Worm (Caenorhabditis elegans) whole organism, L4 larva: ENCODE results near the gene cyn-1.

ENCODE experiments used
- D1046.2 ChIP-seq: fragments of 200-800 bp; sonication (Bioruptor generic); IDR thresholded peaks from 2 replicates; pipeline ENCODE4 v1.3.6; 2022; ENCODE audit warnings: missing genetic modification characterization, missing compliant biosample characterization
- F10B5.3 ChIP-seq: sonication (generic microtip); optimal IDR thresholded peaks from 2 replicates; lab custom pipeline; 2016; ENCODE audit warnings: mild to moderate bottlenecking, missing genetic modification characterization, missing compliant biosample characterization
- T26A8.4 ChIP-seq: fragments of 200-800 bp; sonication (Bioruptor generic); IDR thresholded peaks from 2 replicates; pipeline ENCODE4 v1.3.6; 2022; ENCODE audit warnings: missing genetic modification characterization, missing compliant biosample characterization
- Y75B8A.6 ChIP-seq: fragments of 200-800 bp; sonication (Bioruptor generic); IDR thresholded peaks from 2 replicates; pipeline ENCODE4 v1.3.6; 2022; ENCODE audit warnings: missing genetic modification reagents, missing genetic modification characterization, missing compliant biosample characterization
- ZK337.2 ChIP-seq: fragments of 200-800 bp; sonication (Bioruptor generic); IDR thresholded peaks from 2 replicates; pipeline ENCODE4 v1.3.6; 2022; ENCODE audit warnings: missing genetic modification reagents, missing genetic modification characterization, missing compliant biosample characterization
- ZK546.5 ChIP-seq, 2 experiments: sonication (generic microtip); optimal IDR thresholded peaks; 2 replicates each; lab custom pipeline; 2017; ENCODE audit warnings: missing biosample characterization in 2 of 2, missing genetic modification characterization in 2 of 2
- aly-2 ChIP-seq: sonication (generic microtip); optimal IDR thresholded peaks from 2 replicates; lab custom pipeline; 2018; ENCODE audit warnings: missing biosample characterization, missing genetic modification characterization
- ceh-28 ChIP-seq: fragments of 150-350 bp; optimal IDR thresholded peaks from 2 replicates; lab custom pipeline; 2014; ENCODE audit warnings: missing biosample characterization, missing genetic modification reagents, missing genetic modification characterization
- ceh-44 ChIP-seq: fragments of 200-800 bp; sonication (Bioruptor generic); IDR thresholded peaks from 2 replicates; pipeline ENCODE4 v1.3.6; 2022; ENCODE audit warnings: missing genetic modification reagents, missing genetic modification characterization, missing compliant biosample characterization
- cey-2 ChIP-seq: sonication (generic microtip); optimal IDR thresholded peaks from 3 replicates; lab custom pipeline; 2017; ENCODE audit warnings: missing genetic modification characterization, mild to moderate bottlenecking, missing compliant biosample characterization, antibody characterized with exemption, borderline replicate concordance; ENCODE audit not compliant: insufficient read depth
- ctbp-1 ChIP-seq: fragments of 200-800 bp; sonication (Bioruptor generic); IDR thresholded peaks from 2 replicates; pipeline ENCODE4 v1.3.6; 2022; ENCODE audit warnings: missing genetic modification reagents, missing genetic modification characterization, missing compliant biosample characterization
- daf-16 ChIP-seq, 3 experiments: sonication (generic microtip); optimal IDR thresholded peaks; 2 replicates each; lab custom pipeline; 2016 to 2017; ENCODE audit warnings: missing genetic modification characterization in 3 of 3, missing genetic modification reagents in 3 of 3, mild to moderate bottlenecking in 2 of 3, missing compliant biosample characterization in 2 of 3, missing biosample characterization in 1 of 3, moderate library complexity in 1 of 3
- daf-8 ChIP-seq: fragments of 200-800 bp; sonication (Bioruptor generic); IDR thresholded peaks from 2 replicates; pipeline ENCODE4 v1.3.6; 2022; ENCODE audit warnings: missing genetic modification characterization, missing compliant biosample characterization
- dmd-8 ChIP-seq: fragments of 200-800 bp; sonication (Bioruptor generic); IDR thresholded peaks from 2 replicates; pipeline ENCODE4 v1.3.6; 2022; ENCODE audit warnings: missing genetic modification characterization, missing compliant biosample characterization
- dmd-9 ChIP-seq: fragments of 200-800 bp; sonication (Bioruptor generic); IDR thresholded peaks from 2 replicates; pipeline ENCODE4 v1.3.6; 2022; ENCODE audit warnings: missing genetic modification reagents, missing genetic modification characterization, missing compliant biosample characterization
- duxl-1 ChIP-seq: sonication (generic microtip); optimal IDR thresholded peaks from 2 replicates; lab custom pipeline; 2016; ENCODE audit warnings: mild to moderate bottlenecking, missing genetic modification characterization, moderate library complexity, missing compliant biosample characterization; ENCODE audit not compliant: poor library complexity
- fos-1 ChIP-seq: fragments of 150-350 bp; optimal IDR thresholded peaks from 2 replicates; lab custom pipeline; 2014; ENCODE audit warnings: missing biosample characterization, missing genetic modification characterization
- hlh-11 ChIP-seq: fragments of 200-800 bp; sonication (Bioruptor generic); optimal IDR thresholded peaks from 2 replicates; lab custom pipeline; 2018; ENCODE audit warnings: mild to moderate bottlenecking, missing genetic modification characterization, missing compliant biosample characterization
- hlh-30 ChIP-seq: sonication (generic microtip); optimal IDR thresholded peaks from 2 replicates; lab custom pipeline; 2017; ENCODE audit warnings: antibody characterized with exemption, mild to moderate bottlenecking, missing genetic modification characterization, missing compliant biosample characterization; ENCODE audit not compliant: insufficient read depth
- hmg-1.1 ChIP-seq: fragments of 200-800 bp; sonication (Bioruptor generic); IDR thresholded peaks from 2 replicates; pipeline ENCODE4 v1.3.6; 2022; ENCODE audit warnings: missing genetic modification reagents, missing genetic modification characterization, missing compliant biosample characterization
- jun-1 ChIP-seq: fragments of 150-350 bp; optimal IDR thresholded peaks from 2 replicates; lab custom pipeline; 2014; ENCODE audit warnings: missing biosample characterization, missing genetic modification reagents, missing genetic modification characterization
- lin-1 ChIP-seq: fragments of 200-800 bp; sonication (Bioruptor generic); IDR thresholded peaks from 2 replicates; pipeline ENCODE4 v1.3.6; 2022; ENCODE audit warnings: missing genetic modification reagents, missing genetic modification characterization, missing compliant biosample characterization
- lin-13 ChIP-seq: fragments of 150-350 bp; optimal IDR thresholded peaks from 2 replicates; lab custom pipeline; 2014; ENCODE audit warnings: missing biosample characterization, missing genetic modification reagents, missing genetic modification characterization
- lin-29 ChIP-seq: fragments of 200-800 bp; sonication (Bioruptor generic); IDR thresholded peaks from 2 replicates; pipeline ENCODE4 v1.3.6; 2022; ENCODE audit warnings: missing genetic modification reagents, missing genetic modification characterization, missing compliant biosample characterization
- lir-3 ChIP-seq: sonication (generic microtip); optimal IDR thresholded peaks from 2 replicates; lab custom pipeline; 2016; ENCODE audit warnings: mild to moderate bottlenecking, missing genetic modification characterization, missing compliant biosample characterization
- lsy-2 ChIP-seq, 2 experiments: fragments of 150-350 bp in 1 of 2; sonication (generic microtip) in 1 of 2; optimal IDR thresholded peaks; 2 replicates each; lab custom pipeline; 2014 to 2017; ENCODE audit warnings: missing biosample characterization in 2 of 2, missing genetic modification characterization in 2 of 2
- madf-5 ChIP-seq, 2 experiments: fragments of 200-800 bp; sonication (Bioruptor generic); IDR thresholded peaks; 2 replicates each; pipeline ENCODE4 v1.3.6; 2022; ENCODE audit warnings: missing compliant biosample characterization in 2 of 2, missing genetic modification characterization in 2 of 2
- madf-9 ChIP-seq: fragments of 200-800 bp; sonication (Bioruptor generic); conservative IDR thresholded peaks from 2 replicates; pipeline ENCODE4 v1.3.6; 2022; ENCODE audit warnings: missing genetic modification reagents, missing genetic modification characterization, missing compliant biosample characterization
- mdt-29 ChIP-seq: fragments of 200-800 bp; sonication (Bioruptor generic); IDR thresholded peaks from 2 replicates; pipeline ENCODE4 v1.3.6; 2022; ENCODE audit warnings: missing genetic modification reagents, missing genetic modification characterization, missing compliant biosample characterization
- mes-2 ChIP-seq: sonication (generic microtip); optimal IDR thresholded peaks from 2 replicates; lab custom pipeline; 2016; ENCODE audit warnings: missing genotype, mild to moderate bottlenecking, missing genetic modification characterization, missing compliant biosample characterization; ENCODE audit not compliant: poor library complexity, severe bottlenecking
- nhr-11 ChIP-seq: fragments of 150-350 bp; optimal IDR thresholded peaks from 2 replicates; lab custom pipeline; 2014; ENCODE audit warnings: missing biosample characterization, missing genetic modification characterization
- nhr-111 ChIP-seq: fragments of 200-800 bp; sonication (Bioruptor generic); optimal IDR thresholded peaks from 2 replicates; lab custom pipeline; 2018; ENCODE audit warnings: mild to moderate bottlenecking, missing genetic modification characterization, missing compliant biosample characterization
- nhr-237 ChIP-seq: sonication (generic microtip); optimal IDR thresholded peaks from 2 replicates; lab custom pipeline; 2017; ENCODE audit warnings: missing biosample characterization, missing genetic modification characterization
- nhr-25 ChIP-seq: sonication (generic microtip); optimal IDR thresholded peaks from 2 replicates; lab custom pipeline; 2017; ENCODE audit warnings: missing genetic modification characterization, mild to moderate bottlenecking, missing compliant biosample characterization, antibody characterized with exemption, moderate library complexity, borderline replicate concordance; ENCODE audit not compliant: insufficient read depth
- nhr-41 ChIP-seq: fragments of 200-800 bp; sonication (Bioruptor generic); IDR thresholded peaks from 2 replicates; pipeline ENCODE4 v1.3.6; 2022; ENCODE audit warnings: missing genetic modification reagents, missing genetic modification characterization, missing compliant biosample characterization
- nhr-42 ChIP-seq: fragments of 200-800 bp; sonication (Bioruptor generic); IDR thresholded peaks from 2 replicates; pipeline ENCODE4 v1.3.6; 2022; ENCODE audit warnings: missing genetic modification characterization, missing compliant biosample characterization
- nhr-48 ChIP-seq: sonication (generic microtip); optimal IDR thresholded peaks from 2 replicates; lab custom pipeline; 2016; ENCODE audit warnings: mild to moderate bottlenecking, missing genetic modification characterization, missing compliant biosample characterization
- php-3 ChIP-seq: fragments of 200-800 bp; sonication (Bioruptor generic); IDR thresholded peaks from 2 replicates; pipeline ENCODE4 v1.3.6; 2022; ENCODE audit warnings: missing genetic modification reagents, missing genetic modification characterization, missing compliant biosample characterization
- pqm-1 ChIP-seq: sonication (generic microtip); optimal IDR thresholded peaks from 2 replicates; lab custom pipeline; 2017; ENCODE audit warnings: missing biosample characterization, missing genetic modification characterization
- rbr-2 ChIP-seq: sonication (generic microtip); optimal IDR thresholded peaks from 2 replicates; lab custom pipeline; 2016; ENCODE audit warnings: missing genotype, missing genetic modification characterization, missing compliant biosample characterization
- saeg-2 ChIP-seq: fragments of 200-800 bp; sonication (Bioruptor generic); IDR thresholded peaks from 2 replicates; pipeline ENCODE4 v1.3.6; 2022; ENCODE audit warnings: missing genetic modification reagents, missing genetic modification characterization, missing compliant biosample characterization
- spr-1 ChIP-seq: sonication (generic microtip); optimal IDR thresholded peaks from 2 replicates; lab custom pipeline; 2016; ENCODE audit warnings: mild to moderate bottlenecking, missing genetic modification characterization, missing compliant biosample characterization
- tra-1 ChIP-seq: fragments of 200-800 bp; sonication (Bioruptor generic); IDR thresholded peaks from 2 replicates; pipeline ENCODE4 v1.3.6; 2022; ENCODE audit warnings: missing genetic modification reagents, missing genetic modification characterization, missing compliant biosample characterization
- unc-39 ChIP-seq: sonication (generic microtip); optimal IDR thresholded peaks from 2 replicates; lab custom pipeline; 2017; ENCODE audit warnings: missing biosample characterization, missing genetic modification characterization
- vab-7 ChIP-seq: fragments of 200-800 bp; sonication (Bioruptor generic); IDR thresholded peaks from 2 replicates; pipeline ENCODE4 v1.3.6; 2022; ENCODE audit warnings: missing genetic modification reagents, missing genetic modification characterization, missing compliant biosample characterization
- zag-1 ChIP-seq: fragments of 150-350 bp; optimal IDR thresholded peaks from 2 replicates; lab custom pipeline; 2014; ENCODE audit warnings: missing biosample characterization, missing genetic modification characterization
- zip-11 ChIP-seq: fragments of 200-800 bp; sonication (Bioruptor generic); IDR thresholded peaks from 2 replicates; pipeline ENCODE4 v1.3.6; 2022; ENCODE audit warnings: missing genetic modification characterization, missing compliant biosample characterization
- zip-2 ChIP-seq: fragments of 150-350 bp; optimal IDR thresholded peaks from 2 replicates; lab custom pipeline; 2014; ENCODE audit warnings: missing biosample characterization, missing genetic modification characterization

cyn-1 gene

DNA sequence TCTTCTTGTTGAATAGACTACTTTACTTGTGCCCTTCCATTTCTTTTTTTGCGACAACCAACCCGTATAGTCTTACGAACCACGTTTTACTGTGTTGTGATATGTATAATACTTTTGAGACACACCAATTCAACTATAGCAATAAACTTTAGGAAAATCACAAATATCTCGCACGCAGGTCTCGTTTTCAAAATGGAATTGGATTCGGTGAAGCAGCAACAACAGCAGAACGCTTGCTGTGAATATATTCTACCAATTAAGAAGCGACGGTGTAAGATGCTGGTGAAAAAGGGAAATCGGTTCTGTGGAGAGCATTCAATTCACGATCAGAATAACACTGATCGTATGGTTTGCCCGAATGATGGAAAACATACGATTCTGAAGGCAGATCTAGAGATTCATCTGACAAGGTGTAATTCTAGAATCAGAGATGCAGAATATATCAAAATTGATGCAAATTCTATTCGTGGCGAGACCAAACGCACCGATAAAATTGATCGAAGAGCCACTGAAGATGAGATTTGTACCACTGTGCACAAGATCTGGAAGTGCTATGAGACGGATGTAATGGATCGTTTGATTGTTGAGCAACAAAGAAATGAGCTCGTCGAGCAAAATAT, 1.5 kb upstream of the cyn-1 start, which contains the start of gene Y49A3A.3 (continued):
- TF ChIP-seq daf-8 (GFP tag; lab: Robert Waterston, UW) = no peak
- no peak for TF ChIP-seq ceh-44 (GFP tag; lab: Robert Waterston, UW)
- peak in 1 of 2 experiments; percentile 2 for TF ChIP-seq ZK546.5 (tag; optimal IDR thresholded peaks at IDR 0.05; lab: Kevin White, UChicago)
- no peak for TF ChIP-seq fos-1 (tag; lab: Kevin White, UChicago)
- TF ChIP-seq lin-1 (GFP tag; lab: Robert Waterston, UW) = peak; percentile 42; the same call in 1 of the 2 replicates
- peak; percentile 59 for TF ChIP-seq nhr-25 (tag; lab: Kevin White, UChicago)
- no peak for TF ChIP-seq lin-29 (GFP tag; lab: Robert Waterston, UW)
- peak; percentile 37 for TF ChIP-seq duxl-1
- peak; percentile 7 for TF ChIP-seq lin-13
- peak; percentile 49; the same call in 1 of the 2 replicates for TF ChIP-seq vab-7 (GFP tag; lab: Robert Waterston, UW)
- TF ChIP-seq aly-2 (tag; lab: Kevin White, UChicago) = peak; percentile 83
- peak in 1 of 2 experiments; percentile 65 for TF ChIP-seq lsy-2 (tag; optimal IDR thresholded peaks at IDR 0.05; lab: Kevin White, UChicago)
- TF ChIP-seq unc-39 (tag; lab: Kevin White, UChicago) = no peak
- no peak for TF ChIP-seq dmd-8
- TF ChIP-seq ceh-28 (tag; lab: Kevin White, UChicago) = no peak
- TF ChIP-seq zag-1 (tag; lab: Kevin White, UChicago) = no peak
- no peak for TF ChIP-seq jun-1 (tag; lab: Kevin White, UChicago)
- 0 out of 4 replicates have a peak, but pooled peaks have one; percentile 3 to 18 for TF ChIP-seq madf-5 (GFP tag; IDR thresholded peaks at IDR 0.05; lab: Robert Waterston, UW)
- peak; percentile 58 for TF ChIP-seq nhr-237 (tag; lab: Kevin White, UChicago)
- TF ChIP-seq cey-2 (tag; lab: Kevin White, UChicago) = no peak
- no peak for TF ChIP-seq lir-3 (tag; lab: Kevin White, UChicago)
- TF ChIP-seq hmg-1.1 (GFP tag; lab: Robert Waterston, UW) = peak; percentile 37; the same call in 1 of the 2 replicates
- TF ChIP-seq nhr-111 (GFP tag; lab: Kevin White, UChicago) = peak; percentile 28
- TF ChIP-seq T26A8.4 (GFP tag; lab: Robert Waterston, UW) = peak; percentile 86
- peak; percentile 65 for TF ChIP-seq spr-1 (tag; lab: Kevin White, UChicago)
- TF ChIP-seq hlh-30 = no peak
- peak; percentile 57 for TF ChIP-seq nhr-48 (tag; lab: Kevin White, UChicago)
- no peak for TF ChIP-seq zip-2 (tag; lab: Kevin White, UChicago)
- TF ChIP-seq pqm-1 (tag; lab: Kevin White, UChicago) = no peak
- TF ChIP-seq mdt-29 (GFP tag; lab: Robert Waterston, UW) = no peak; the same call in 1 of the 2 replicates
- TF ChIP-seq Y75B8A.6 (GFP tag; lab: Robert Waterston, UW) = no peak
- no peak for TF ChIP-seq nhr-41 (GFP tag; lab: Robert Waterston, UW)
- TF ChIP-seq dmd-9 (GFP tag; lab: Robert Waterston, UW) = no peak
- peak; percentile 31 for TF ChIP-seq mes-2 (tag; lab: Kevin White, UChicago)
- peak; percentile 55 for TF ChIP-seq hlh-11 (tag; lab: Kevin White, UChicago)
- TF ChIP-seq nhr-42 (GFP tag; lab: Robert Waterston, UW) = 0 out of 2 replicates have a peak, but pooled peaks have one; percentile 27
- peak in 1 of 2 experiments; percentile 28 for TF ChIP-seq daf-16 (GFP tag; optimal IDR thresholded peaks at IDR 0.05; lab: Kevin White, UChicago)
- TF ChIP-seq daf-16 (tag; optimal IDR thresholded peaks at IDR 0.05; lab: Kevin White, UChicago) = peak; percentile 61
- TF ChIP-seq D1046.2 (GFP tag; lab: Robert Waterston, UW) = 0 out of 2 replicates have a peak, but pooled peaks have one; percentile 7
- peak; percentile 30; the same call in 1 of the 2 replicates for TF ChIP-seq madf-9 (GFP tag; lab: Robert Waterston, UW)
- no peak; the same call in 1 of the 2 replicates for TF ChIP-seq php-3
- no peak for TF ChIP-seq ZK337.2 (GFP tag; lab: Robert Waterston, UW)
- no peak for TF ChIP-seq F10B5.3 (tag; lab: Kevin White, UChicago)
- no peak for TF ChIP-seq nhr-11
- TF ChIP-seq saeg-2 (GFP tag; lab: Robert Waterston, UW) = 0 out of 2 replicates have a peak, but pooled peaks have one; percentile 48
- no peak for TF ChIP-seq tra-1 (GFP tag; lab: Robert Waterston, UW)
- TF ChIP-seq rbr-2 = no peak
- TF ChIP-seq zip-11 (GFP tag; lab: Robert Waterston, UW) = 0 out of 2 replicates have a peak, but pooled peaks have one; percentile 22
- TF ChIP-seq ctbp-1 = peak; percentile 40; the same call in 1 of the 2 replicates
